Worm (Caenorhabditis elegans) whole organism, L4 larva: ENCODE results near the gene C10A4.2.

ENCODE experiments used
- F10B5.3 ChIP-seq: sonication (generic microtip); optimal IDR thresholded peaks from 2 replicates; lab custom pipeline; 2016; ENCODE audit warnings: mild to moderate bottlenecking, missing genetic modification characterization, missing compliant biosample characterization
- F26F4.8 ChIP-seq: fragments of 200-800 bp; sonication (Bioruptor generic); conservative IDR thresholded peaks from 2 replicates; pipeline ENCODE4 v1.3.6; 2022; ENCODE audit warnings: missing genetic modification characterization, missing compliant biosample characterization
- F37D6.2 ChIP-seq: sonication (generic microtip); optimal IDR thresholded peaks from 2 replicates; lab custom pipeline; 2016; ENCODE audit warnings: mild to moderate bottlenecking, missing genetic modification characterization, missing compliant biosample characterization
- F44E2.7 ChIP-seq: fragments of 200-800 bp; sonication (Bioruptor generic); IDR thresholded peaks from 2 replicates; pipeline ENCODE4 v2.1.2; 2022; ENCODE audit warnings: missing genetic modification characterization, missing compliant biosample characterization
- R02D3.7 ChIP-seq: fragments of 150-350 bp; sonication (generic microtip); optimal IDR thresholded peaks from 3 replicates; lab custom pipeline; 2014; ENCODE audit warnings: missing biosample characterization, missing genetic modification characterization
- T20F7.1 ChIP-seq: fragments of 200-800 bp; sonication (Bioruptor generic); optimal IDR thresholded peaks from 2 replicates; lab custom pipeline; 2018; ENCODE audit warnings: mild to moderate bottlenecking, missing genetic modification characterization, missing compliant biosample characterization
- Y105C5A.15 ChIP-seq: fragments of 200-800 bp; sonication (Bioruptor generic); IDR thresholded peaks from 2 replicates; pipeline ENCODE4 v1.3.6; 2022; ENCODE audit warnings: missing genetic modification characterization, missing compliant biosample characterization
- Y75B8A.6 ChIP-seq: fragments of 200-800 bp; sonication (Bioruptor generic); IDR thresholded peaks from 2 replicates; pipeline ENCODE4 v1.3.6; 2022; ENCODE audit warnings: missing genetic modification reagents, missing genetic modification characterization, missing compliant biosample characterization
- aha-1 ChIP-seq: fragments of 150-350 bp; peaks from one replicate; lab custom pipeline; 2014; ENCODE audit warnings: missing biosample characterization, missing genetic modification characterization
- ama-1 ChIP-seq: fragments of 150-350 bp; optimal IDR thresholded peaks from 2 replicates; lab custom pipeline; 2014; ENCODE audit warnings: inconsistent platforms, mixed read lengths
- attf-4 ChIP-seq: sonication (generic microtip); optimal IDR thresholded peaks from 3 replicates; lab custom pipeline; 2017; ENCODE audit warnings: missing biosample characterization, missing genetic modification characterization
- ceh-20 ChIP-seq: fragments of 200-800 bp; sonication (Bioruptor generic); IDR thresholded peaks from 2 replicates; pipeline ENCODE4 v1.3.6; 2022; ENCODE audit warnings: missing genetic modification reagents, missing genetic modification characterization, missing compliant biosample characterization
- daf-19 ChIP-seq: fragments of 200-800 bp; sonication (Bioruptor generic); conservative IDR thresholded peaks from 2 replicates; pipeline ENCODE4 v1.3.6; 2022; ENCODE audit warnings: missing genetic modification characterization, missing compliant biosample characterization
- dmd-8 ChIP-seq: fragments of 200-800 bp; sonication (Bioruptor generic); IDR thresholded peaks from 2 replicates; pipeline ENCODE4 v1.3.6; 2022; ENCODE audit warnings: missing genetic modification characterization, missing compliant biosample characterization
- egl-27 ChIP-seq: sonication (generic microtip); optimal IDR thresholded peaks from 3 replicates; lab custom pipeline; 2017; ENCODE audit warnings: missing biosample characterization, missing genetic modification reagents, missing genetic modification characterization
- egl-43 ChIP-seq: fragments of 200-800 bp; sonication (Bioruptor generic); IDR thresholded peaks from 2 replicates; pipeline ENCODE4 v1.3.6; 2022; ENCODE audit warnings: missing genetic modification reagents, missing genetic modification characterization, missing compliant biosample characterization
- fkh-10 ChIP-seq: fragments of 150-350 bp; optimal IDR thresholded peaks from 2 replicates; lab custom pipeline; 2014; ENCODE audit warnings: missing biosample characterization, missing genetic modification reagents, missing genetic modification characterization
- hif-1 ChIP-seq, 2 experiments: sonication (generic microtip); optimal IDR thresholded peaks; 2 replicates each; lab custom pipeline; 2016 to 2017; ENCODE audit warnings: missing compliant biosample characterization in 2 of 2, missing genetic modification characterization in 2 of 2, missing genetic modification reagents in 2 of 2, missing genotype in 2 of 2, mild to moderate bottlenecking in 1 of 2
- lim-7 ChIP-seq: fragments of 200-800 bp; sonication (Bioruptor generic); IDR thresholded peaks from 2 replicates; pipeline ENCODE4 v1.3.6; 2022; ENCODE audit warnings: missing genetic modification characterization, missing compliant biosample characterization
- lin-13 ChIP-seq: fragments of 150-350 bp; optimal IDR thresholded peaks from 2 replicates; lab custom pipeline; 2014; ENCODE audit warnings: missing biosample characterization, missing genetic modification reagents, missing genetic modification characterization
- lin-38 ChIP-seq: fragments of 200-800 bp; sonication (Bioruptor generic); IDR thresholded peaks from 2 replicates; pipeline ENCODE4 v1.3.6; 2022; ENCODE audit warnings: missing genetic modification reagents, missing genetic modification characterization, missing compliant biosample characterization
- lir-3 ChIP-seq: sonication (generic microtip); optimal IDR thresholded peaks from 2 replicates; lab custom pipeline; 2016; ENCODE audit warnings: mild to moderate bottlenecking, missing genetic modification characterization, missing compliant biosample characterization
- mes-2 ChIP-seq: sonication (generic microtip); optimal IDR thresholded peaks from 2 replicates; lab custom pipeline; 2016; ENCODE audit warnings: missing genotype, mild to moderate bottlenecking, missing genetic modification characterization, missing compliant biosample characterization; ENCODE audit not compliant: poor library complexity, severe bottlenecking
- nhr-10 ChIP-seq: fragments of 150-350 bp; optimal IDR thresholded peaks from 2 replicates; lab custom pipeline; 2014; ENCODE audit warnings: missing biosample characterization, missing genetic modification characterization
- nhr-41 ChIP-seq: fragments of 200-800 bp; sonication (Bioruptor generic); IDR thresholded peaks from 2 replicates; pipeline ENCODE4 v1.3.6; 2022; ENCODE audit warnings: missing genetic modification reagents, missing genetic modification characterization, missing compliant biosample characterization
- nhr-42 ChIP-seq: fragments of 200-800 bp; sonication (Bioruptor generic); IDR thresholded peaks from 2 replicates; pipeline ENCODE4 v1.3.6; 2022; ENCODE audit warnings: missing genetic modification characterization, missing compliant biosample characterization
- nhr-77 ChIP-seq: fragments of 150-350 bp; optimal IDR thresholded peaks from 2 replicates; lab custom pipeline; 2014; ENCODE audit warnings: missing biosample characterization, missing genetic modification characterization
- pha-4 ChIP-seq, 2 experiments: fragments of 150-350 bp in 1 of 2; fragments of 200-800 bp in 1 of 2; sonication (Bioruptor generic) in 1 of 2; IDR thresholded peaks in 1 of 2; optimal IDR thresholded peaks in 1 of 2; 2 replicates each; pipeline versions ENCODE4 v1.3.6 to Lab custom; 2014 to 2022; ENCODE audit warnings: missing genetic modification characterization in 2 of 2, missing genetic modification reagents in 2 of 2, missing biosample characterization in 1 of 2, missing compliant biosample characterization in 1 of 2
- rbr-2 ChIP-seq: sonication (generic microtip); optimal IDR thresholded peaks from 2 replicates; lab custom pipeline; 2016; ENCODE audit warnings: missing genotype, missing genetic modification characterization, missing compliant biosample characterization
- saeg-2 ChIP-seq: fragments of 200-800 bp; sonication (Bioruptor generic); IDR thresholded peaks from 2 replicates; pipeline ENCODE4 v1.3.6; 2022; ENCODE audit warnings: missing genetic modification reagents, missing genetic modification characterization, missing compliant biosample characterization
- sdz-12 ChIP-seq: fragments of 200-800 bp; sonication (Bioruptor generic); optimal IDR thresholded peaks from 2 replicates; lab custom pipeline; 2018; ENCODE audit warnings: mild to moderate bottlenecking, missing genetic modification characterization, missing compliant biosample characterization
- snpc-1.2 ChIP-seq: fragments of 200-800 bp; sonication (Bioruptor generic); IDR thresholded peaks from 2 replicates; pipeline ENCODE4 v1.3.6; 2022; ENCODE audit warnings: missing genetic modification reagents, missing genetic modification characterization, missing compliant biosample characterization
- spr-1 ChIP-seq: sonication (generic microtip); optimal IDR thresholded peaks from 2 replicates; lab custom pipeline; 2016; ENCODE audit warnings: mild to moderate bottlenecking, missing genetic modification characterization, missing compliant biosample characterization
- spr-3 ChIP-seq: fragments of 200-800 bp; sonication (Bioruptor generic); optimal IDR thresholded peaks from 2 replicates; lab custom pipeline; 2018; ENCODE audit warnings: mild to moderate bottlenecking, missing genetic modification characterization, missing compliant biosample characterization
- tag-97 ChIP-seq: fragments of 200-800 bp; sonication (Bioruptor generic); IDR thresholded peaks from 2 replicates; pipeline ENCODE4 v1.3.6; 2022; ENCODE audit warnings: missing genetic modification characterization, missing compliant biosample characterization
- unc-130 ChIP-seq: sonication (generic microtip); optimal IDR thresholded peaks from 2 replicates; lab custom pipeline; 2016; ENCODE audit warnings: missing genetic modification reagents, missing genetic modification characterization, missing compliant biosample characterization
- unc-62 ChIP-seq, 3 experiments: fragments of 150-350 bp in 1 of 3; sonication (generic microtip); optimal IDR thresholded peaks in 2 of 3; peaks in 1 of 3; 1 replicate in 1 of 3; 2 replicates in 2 of 3; lab custom pipeline; 2014 to 2017; ENCODE audit warnings: missing biosample characterization in 3 of 3, missing genetic modification characterization in 3 of 3, missing genetic modification reagents in 3 of 3, missing genotype in 1 of 3
- vab-7 ChIP-seq: fragments of 200-800 bp; sonication (Bioruptor generic); IDR thresholded peaks from 2 replicates; pipeline ENCODE4 v1.3.6; 2022; ENCODE audit warnings: missing genetic modification reagents, missing genetic modification characterization, missing compliant biosample characterization

Gene C10A4.2

DNA sequence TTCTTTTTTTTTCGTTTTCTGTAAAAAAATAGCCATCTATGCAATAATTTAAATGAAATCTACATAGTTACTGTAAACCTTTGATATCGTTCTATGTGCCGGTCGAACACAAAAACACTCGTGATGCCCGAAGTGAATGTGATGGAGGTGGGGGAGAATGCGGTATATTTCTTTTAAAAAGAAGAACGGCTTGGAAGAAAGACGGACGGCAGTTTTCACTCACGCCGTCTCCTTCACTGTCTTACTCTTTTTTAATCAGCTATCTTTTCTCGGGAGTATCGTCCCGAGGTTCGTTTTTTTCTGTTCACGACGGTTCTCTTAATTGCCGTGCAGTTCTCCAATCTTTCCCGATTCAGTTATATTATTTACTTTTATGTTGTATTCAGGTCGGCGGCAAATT is 11.5 kb upstream of the C10A4.2 start, which contains the start of gene C10A4.10:
Gene C10A4.10, plus strand, starts transcription at position 301 of the 400 bp plus-strand sequence.
- no peak for TF ChIP-seq R02D3.7 (tag; lab: Kevin White, UChicago)
- TF ChIP-seq unc-130 (GFP tag; lab: Kevin White, UChicago), result no peak
- TF ChIP-seq spr-1 (tag; lab: Kevin White, UChicago), result no peak
- no peak for TF ChIP-seq Y105C5A.15 (GFP tag; lab: Robert Waterston, UW)
- TF ChIP-seq nhr-10 (tag; lab: Kevin White, UChicago), result no peak

DNA sequence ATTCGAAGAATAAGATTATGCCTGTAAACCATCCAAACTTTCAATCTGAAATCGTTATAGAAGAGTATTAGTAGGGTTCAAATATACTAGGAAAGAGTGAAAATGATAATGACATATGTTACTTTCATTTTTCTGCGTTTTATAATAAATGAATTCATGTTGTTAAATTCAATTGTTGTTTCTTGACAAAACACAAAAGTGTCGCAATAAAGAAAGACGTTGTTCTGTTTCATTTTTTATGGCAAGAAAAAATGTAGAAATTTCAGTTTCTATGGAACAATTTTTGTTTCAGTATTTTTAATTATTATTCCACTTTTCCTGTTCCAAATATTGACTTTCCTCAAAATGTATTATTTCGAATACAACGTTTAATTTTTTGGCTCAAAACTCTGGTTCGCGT is 9.2 kb upstream of the C10A4.2 start, which contains the start of gene C10A4.4:
Gene C10A4.4, plus strand, starts transcription at position 301 of the 400 bp plus-strand sequence.
- TF ChIP-seq lin-38 (GFP tag; lab: Robert Waterston, UW) (no peak), attf-4 (tag; lab: Kevin White, UChicago) (no peak), pha-4 (GFP tag; IDR thresholded peaks at IDR 0.05; lab: Robert Waterston, UW) (no peak), pha-4 (tag; optimal IDR thresholded peaks at IDR 0.05; lab: Kevin White, UChicago) (no peak), nhr-42 (GFP tag; lab: Robert Waterston, UW) (no peak), F44E2.7 (GFP tag; lab: Robert Waterston, UW) (no peak), lin-13 (GFP tag; lab: Kevin White, UChicago) (no peak), ceh-20 (GFP tag; lab: Robert Waterston, UW) (no peak), nhr-41 (GFP tag; lab: Robert Waterston, UW) (no peak), spr-3 (no peak), tag-97 (GFP tag; lab: Robert Waterston, UW) (no peak), saeg-2 (no peak), egl-27 (tag; lab: Kevin White, UChicago) (no peak), mes-2 (tag; lab: Kevin White, UChicago) (no peak), sdz-12 (GFP tag; lab: Kevin White, UChicago) (no peak), hif-1 (tag; optimal IDR thresholded peaks at IDR 0.05; lab: Kevin White, UChicago) (no peak), Y75B8A.6 (no peak), vab-7 (GFP tag; lab: Robert Waterston, UW) (no peak)

- TF ChIP-seq nhr-42 (GFP tag; lab: Robert Waterston, UW) (no peak), spr-1 (tag; lab: Kevin White, UChicago) (no peak), daf-19 (GFP tag; lab: Robert Waterston, UW) (no peak), aha-1 (tag; lab: Kevin White, UChicago) (peak; percentile 91), egl-43 (GFP tag; lab: Robert Waterston, UW) (no peak), nhr-77 (tag; lab: Kevin White, UChicago) (no peak), unc-62 (GFP tag; optimal IDR thresholded peaks at IDR 0.05 in 1 of 2; lab: Kevin White, UChicago) (peak in 1 of 2 experiments; percentile 74), unc-62 (tag; optimal IDR thresholded peaks at IDR 0.05; lab: Kevin White, UChicago) (no peak), T20F7.1 (GFP tag; lab: Kevin White, UChicago) (no peak), fkh-10 (no peak), F26F4.8 (GFP tag; lab: Robert Waterston, UW) (no peak), dmd-8 (no peak), F37D6.2 (tag; lab: Kevin White, UChicago) (no peak), rbr-2 (tag; lab: Kevin White, UChicago) (no peak)
These were observed 5.5 kb upstream of the C10A4.2 start for ce11 chrX:7404551-7404950.

- TF ChIP-seq hif-1 (tag; optimal IDR thresholded peaks at IDR 0.05; lab: Kevin White, UChicago), result no peak
- TF ChIP-seq ama-1 (lab: Kevin White, UChicago), result no peak
- TF ChIP-seq lim-7 (GFP tag; lab: Robert Waterston, UW), result no peak
- TF ChIP-seq daf-19 (GFP tag; lab: Robert Waterston, UW), result no peak
- TF ChIP-seq snpc-1.2, result no peak
- TF ChIP-seq nhr-41 (GFP tag; lab: Robert Waterston, UW), result no peak
- no peak for TF ChIP-seq F10B5.3 (tag; lab: Kevin White, UChicago)
- TF ChIP-seq lir-3 (tag; lab: Kevin White, UChicago), result no peak
These were observed 4.6 kb upstream of the C10A4.2 start, which contains the start of gene C10A4.3 for ce11 chrX:7405393-7405792. Gene C10A4.3, plus strand, starts transcription at chrX:7405693.
